Fruit fly (Drosophila melanogaster): ENCODE data around the gene CG5026.

CG5026 gene

dm6 chr3L:8997686-8998239, 29.4 kb downstream of the CG5026 start, which contains the start of the genes smg and CG5087 (continued):
- TF ChIP-seq dan (GFP tag; IDR thresholded peaks at IDR 0.05), result no peak
- TF ChIP-seq ac (GFP tag; optimal IDR thresholded peaks at IDR 0.05), result no peak
- peak; percentile 63 for TF ChIP-seq CG16813 (GFP tag; IDR thresholded peaks at IDR 0.05; ENCODE audit: partially characterized antibody)
- peak; percentile 85 for TF ChIP-seq Sin3A (optimal IDR thresholded peaks at IDR 0.05)
- TF ChIP-seq psq (GFP tag; optimal IDR thresholded peaks at IDR 0.05), result peak; percentile 15
- TF ChIP-seq sc (optimal IDR thresholded peaks at IDR 0.05), result no peak
- TF ChIP-seq sc (GFP tag; optimal IDR thresholded peaks at IDR 0.05), result no peak
- peak; percentile 55 for TF ChIP-seq CG3163 (GFP tag; optimal IDR thresholded peaks at IDR 0.05)
- TF ChIP-seq CG31224 (GFP tag; IDR thresholded peaks at IDR 0.05), result 0 out of 2 replicates have a peak, but pooled peaks have one; percentile 20
- peak; percentile 75 for TF ChIP-seq CG17829 (tag; optimal IDR thresholded peaks at IDR 0.05)
- peak; percentile 66 for TF ChIP-seq p53 (GFP tag; optimal IDR thresholded peaks at IDR 0.05)
- peak; percentile 56 for TF ChIP-seq CG12391 (tag; optimal IDR thresholded peaks at IDR 0.05)
- TF ChIP-seq BtbVII (GFP tag; optimal IDR thresholded peaks at IDR 0.05), result peak; percentile 14
- TF ChIP-seq CoRest (tag; optimal IDR thresholded peaks at IDR 0.05), result peak; percentile 62
- peak; percentile 16 for TF ChIP-seq Bteb2 (GFP tag; optimal IDR thresholded peaks at IDR 0.05)
- TF ChIP-seq CG7372 (GFP tag; IDR thresholded peaks at IDR 0.05), result no peak
- no peak for TF ChIP-seq CG2199 (GFP tag; IDR thresholded peaks at IDR 0.05)
- 0 out of 2 replicates have a peak, but pooled peaks have one; percentile 25 for TF ChIP-seq CG14441 (GFP tag; IDR thresholded peaks at IDR 0.05)
- TF ChIP-seq Six4 (GFP tag; optimal IDR thresholded peaks at IDR 0.05), result peak; percentile 2
- peak; percentile 27; the same call in 1 of the 2 replicates for TF ChIP-seq al (GFP tag; IDR thresholded peaks at IDR 0.05)
- TF ChIP-seq Hmr (GFP tag; optimal IDR thresholded peaks at IDR 0.05), result peak; percentile 89
- TF ChIP-seq fu2 (GFP tag; optimal IDR thresholded peaks at IDR 0.05), result peak; percentile 47
- TF ChIP-seq ken (GFP tag; IDR thresholded peaks at IDR 0.05), result peak; percentile 70
- TF ChIP-seq lmd (GFP tag; IDR thresholded peaks at IDR 0.05), result peak; percentile 19; the same call in 1 of the 2 replicates
- peak; percentile 78 for TF ChIP-seq YL-1 (GFP tag; optimal IDR thresholded peaks at IDR 0.05)
- peak; percentile 88 for TF ChIP-seq MBD-R2 (GFP tag; IDR thresholded peaks at IDR 0.05)
- 0 out of 2 replicates have a peak, but pooled peaks have one; percentile 18 for TF ChIP-seq CG16779 (GFP tag; IDR thresholded peaks at IDR 0.05)
- peak; percentile 89 for TF ChIP-seq CG12659 (GFP tag; optimal IDR thresholded peaks at IDR 0.05)
- no peak for TF ChIP-seq CG6689 (GFP tag; IDR thresholded peaks at IDR 0.05)
- no peak for TF ChIP-seq CG9437 (GFP tag; optimal IDR thresholded peaks at IDR 0.05)
- TF ChIP-seq Nf-YB (GFP tag; optimal IDR thresholded peaks at IDR 0.05), result peak; percentile 2
- TF ChIP-seq CG14710 (tag; optimal IDR thresholded peaks at IDR 0.05), result peak; percentile 83
- peak; percentile 87 for TF ChIP-seq sd (tag; optimal IDR thresholded peaks at IDR 0.05)
- no peak for TF ChIP-seq PHDP (tag; optimal IDR thresholded peaks at IDR 0.05)
- no peak for TF ChIP-seq pan (optimal IDR thresholded peaks at IDR 0.05)
- peak in 1 of 2 experiments; percentile 33 for TF ChIP-seq pan (GFP tag; optimal IDR thresholded peaks at IDR 0.05 in 1 of 2, IDR thresholded peaks at IDR 0.05 in 1 of 2)
- peak; percentile 58 for TF ChIP-seq Nf-YC (tag; optimal IDR thresholded peaks at IDR 0.05)
- TF ChIP-seq slbo (GFP tag; IDR thresholded peaks at IDR 0.05), result peak; percentile 81
- no peak for TF ChIP-seq nerfin-2 (GFP tag; IDR thresholded peaks at IDR 0.05; ENCODE audit: partially characterized antibody)
- TF ChIP-seq CG12942 (GFP tag; optimal IDR thresholded peaks at IDR 0.05), result peak; percentile 46
- TF ChIP-seq CG14860 (GFP tag; IDR thresholded peaks at IDR 0.05; ENCODE audit: partially characterized antibody), result peak; percentile 51; the same call in 2 of the 3 replicates
- TF ChIP-seq CG6854 (GFP tag; optimal IDR thresholded peaks at IDR 0.05), result peak; percentile 40
- peak; percentile 33 for TF ChIP-seq Abd-B (GFP tag; optimal IDR thresholded peaks at IDR 0.05)
- TF ChIP-seq CG9727 (GFP tag; optimal IDR thresholded peaks at IDR 0.05), result peak; percentile 40
- peak; percentile 55; the same call in 1 of the 4 replicates for TF ChIP-seq Gug (GFP tag; IDR thresholded peaks at IDR 0.05)
- TF ChIP-seq NC2β (GFP tag; optimal IDR thresholded peaks at IDR 0.05), result peak; percentile 66
- peak; percentile 62 for TF ChIP-seq maf-S (GFP tag; optimal IDR thresholded peaks at IDR 0.05)
- TF ChIP-seq Lhr (GFP tag; optimal IDR thresholded peaks at IDR 0.05), result peak; percentile 97
- TF ChIP-seq CG1529 (GFP tag; optimal IDR thresholded peaks at IDR 0.05), result no peak
- TF ChIP-seq salm (tag; optimal IDR thresholded peaks at IDR 0.05), result peak; percentile 6
